Fruit fly (Drosophila melanogaster) whole organism, prepupa: Measurements from ENCODE around the gene Ptp10D.

ENCODE experiments used
- Blimp-1 ChIP-seq: fragments of 200-800 bp; sonication (Bioruptor generic); optimal IDR thresholded peaks from 3 replicates; lab custom pipeline; 2017; ENCODE audit warnings: missing biosample characterization, missing genetic modification characterization, mild to moderate bottlenecking, moderate library complexity, missing genetic modification reagents
- CG10631 ChIP-seq: fragments of 200-800 bp; sonication (Bioruptor generic); optimal IDR thresholded peaks from 2 replicates; lab custom pipeline; 2016; ENCODE audit warnings: missing biosample characterization, missing genetic modification characterization
- CG10669 ChIP-seq: fragments of 200-800 bp; sonication (Bioruptor generic); optimal IDR thresholded peaks from 3 replicates; lab custom pipeline; 2018; ENCODE audit warnings: missing biosample characterization, mild to moderate bottlenecking, missing genetic modification characterization, moderate library complexity
- CG11294 ChIP-seq: fragments of 200-800 bp; sonication (Bioruptor generic); IDR thresholded peaks from 2 replicates; pipeline ENCODE4 v1.3.6; 2022; ENCODE audit warnings: missing biosample characterization, missing genetic modification characterization
- CG11762 ChIP-seq: fragments of 200-800 bp; sonication (Bioruptor generic); optimal IDR thresholded peaks from 3 replicates; lab custom pipeline; 2016; ENCODE audit warnings: missing biosample characterization, missing genetic modification characterization; ENCODE audit not compliant: insufficient read depth
- CG11902 ChIP-seq: fragments of 200-800 bp; sonication (Bioruptor generic); optimal IDR thresholded peaks from 3 replicates; lab custom pipeline; 2016; ENCODE audit warnings: missing biosample characterization, missing genetic modification characterization
- CG1621 ChIP-seq: fragments of 200-800 bp; sonication (Bioruptor generic); optimal IDR thresholded peaks from 3 replicates; lab custom pipeline; 2018; ENCODE audit warnings: missing biosample characterization, mild to moderate bottlenecking, missing genetic modification characterization
- CG16779 ChIP-seq: fragments of 200-800 bp; sonication (Bioruptor generic); optimal IDR thresholded peaks from 3 replicates; lab custom pipeline; 2017; ENCODE audit warnings: missing biosample characterization, mild to moderate bottlenecking, missing genetic modification characterization
- CG3032 ChIP-seq: fragments of 200-800 bp; optimal IDR thresholded peaks from 2 replicates; lab custom pipeline; 2019; ENCODE audit warnings: missing biosample characterization, mild to moderate bottlenecking, missing genetic modification characterization, moderate library complexity
- CG31627 ChIP-seq: fragments of 200-800 bp; sonication (Bioruptor generic); optimal IDR thresholded peaks from 3 replicates; lab custom pipeline; 2016; ENCODE audit warnings: missing biosample characterization, missing genetic modification characterization
- CG32006 ChIP-seq: fragments of 200-800 bp; sonication (Bioruptor generic); optimal IDR thresholded peaks from 3 replicates; lab custom pipeline; 2017; ENCODE audit warnings: missing biosample characterization, mild to moderate bottlenecking, missing genetic modification characterization
- CG34406 ChIP-seq: fragments of 200-800 bp; sonication (Bioruptor generic); optimal IDR thresholded peaks from 3 replicates; lab custom pipeline; 2016; ENCODE audit warnings: missing biosample characterization, missing genetic modification characterization
- CG3919 ChIP-seq: fragments of 200-800 bp; sonication (Bioruptor generic); optimal IDR thresholded peaks from 3 replicates; lab custom pipeline; 2016; ENCODE audit warnings: missing biosample characterization, missing genetic modification characterization
- CG4318 ChIP-seq: fragments of 200-800 bp; sonication (Bioruptor generic); optimal IDR thresholded peaks from 3 replicates; lab custom pipeline; 2017; ENCODE audit warnings: missing biosample characterization, mild to moderate bottlenecking, missing genetic modification characterization
- CG6163 ChIP-seq: fragments of 200-800 bp; sonication (Bioruptor generic); IDR thresholded peaks from 3 replicates; pipeline ENCODE4 v1.3.6; 2022; ENCODE audit warnings: missing biosample characterization, missing genetic modification characterization
- CG6792 ChIP-seq: fragments of 200-800 bp; sonication (Bioruptor generic); optimal IDR thresholded peaks from 3 replicates; lab custom pipeline; 2016; ENCODE audit warnings: missing biosample characterization, missing genetic modification characterization
- CG6808 ChIP-seq: fragments of 200-800 bp; sonication (Bioruptor generic); optimal IDR thresholded peaks from 3 replicates; lab custom pipeline; 2017; ENCODE audit warnings: missing biosample characterization, missing genetic modification characterization, mild to moderate bottlenecking, moderate library complexity, missing genetic modification reagents
- CG6854 ChIP-seq: fragments of 200-800 bp; sonication (Bioruptor generic); optimal IDR thresholded peaks from 2 replicates; lab custom pipeline; 2017; ENCODE audit warnings: missing biosample characterization, mild to moderate bottlenecking, missing genetic modification characterization
- CG7368 ChIP-seq: fragments of 200-800 bp; sonication (Bioruptor generic); optimal IDR thresholded peaks from 3 replicates; lab custom pipeline; 2016; ENCODE audit warnings: missing biosample characterization, missing genetic modification characterization
- CG8119 ChIP-seq: fragments of 200-800 bp; sonication (Bioruptor generic); IDR thresholded peaks from 3 replicates; pipeline ENCODE4 v1.3.6; 2022; ENCODE audit warnings: missing biosample characterization, missing genetic modification characterization
- CG8319 ChIP-seq: fragments of 200-800 bp; sonication (Bioruptor generic); optimal IDR thresholded peaks from 3 replicates; lab custom pipeline; 2016; ENCODE audit warnings: missing biosample characterization, missing genetic modification characterization
- CG8632 ChIP-seq: fragments of 200-800 bp; sonication (Bioruptor generic); optimal IDR thresholded peaks from 3 replicates; lab custom pipeline; 2016; ENCODE audit warnings: missing biosample characterization, missing genetic modification characterization
- Eip75B ChIP-seq: fragments of 200-800 bp; sonication (Bioruptor generic); optimal IDR thresholded peaks from 3 replicates; lab custom pipeline; 2016; ENCODE audit warnings: missing biosample characterization, missing genetic modification characterization
- Eip93F ChIP-seq: fragments of 200-800 bp; sonication (Bioruptor generic); optimal IDR thresholded peaks from 2 replicates; lab custom pipeline; 2016; ENCODE audit warnings: missing biosample characterization, mild to moderate bottlenecking, missing genetic modification characterization
- Ets96B ChIP-seq: fragments of 200-800 bp; optimal IDR thresholded peaks from 2 replicates; lab custom pipeline; 2019; ENCODE audit warnings: missing biosample characterization, mild to moderate bottlenecking, missing genetic modification characterization, moderate library complexity
- Gug ChIP-seq: fragments of 200-800 bp; sonication (Bioruptor generic); IDR thresholded peaks from 2 replicates; pipeline ENCODE4 v1.3.6; 2022; ENCODE audit warnings: missing biosample characterization, missing genetic modification characterization
- Hr38 ChIP-seq: sonication (Bioruptor generic); optimal IDR thresholded peaks from 2 replicates; lab custom pipeline; 2016; ENCODE audit warnings: missing biosample characterization, missing genetic modification characterization
- Hr39 ChIP-seq: fragments of 200-800 bp; sonication (Bioruptor generic); optimal IDR thresholded peaks from 2 replicates; lab custom pipeline; 2016; ENCODE audit warnings: missing biosample characterization, missing genetic modification characterization
- Hr4 ChIP-seq: fragments of 200-800 bp; sonication (Bioruptor generic); optimal IDR thresholded peaks from 3 replicates; lab custom pipeline; 2016; ENCODE audit warnings: missing biosample characterization, missing genetic modification characterization
- Lpt ChIP-seq: fragments of 200-800 bp; sonication (Bioruptor generic); optimal IDR thresholded peaks from 3 replicates; lab custom pipeline; 2016; ENCODE audit warnings: missing biosample characterization, missing genetic modification characterization
- Met ChIP-seq: fragments of 200-800 bp; sonication (Bioruptor generic); optimal IDR thresholded peaks from 3 replicates; lab custom pipeline; 2016; ENCODE audit warnings: missing biosample characterization, missing genetic modification characterization
- OdsH ChIP-seq: fragments of 200-800 bp; sonication (Bioruptor generic); optimal IDR thresholded peaks from 3 replicates; lab custom pipeline; 2016; ENCODE audit warnings: missing biosample characterization, missing genetic modification characterization
- Smox ChIP-seq: fragments of 200-800 bp; sonication (Bioruptor generic); optimal IDR thresholded peaks from 3 replicates; lab custom pipeline; 2016; ENCODE audit warnings: missing biosample characterization, missing genetic modification characterization
- Sox102F ChIP-seq: fragments of 200-800 bp; sonication (Bioruptor generic); optimal IDR thresholded peaks from 2 replicates; lab custom pipeline; 2016; ENCODE audit warnings: missing biosample characterization, mild to moderate bottlenecking, missing genetic modification characterization
- Sox15 ChIP-seq: fragments of 200-800 bp; sonication (Bioruptor generic); optimal IDR thresholded peaks from 3 replicates; lab custom pipeline; 2016; ENCODE audit warnings: missing biosample characterization, missing genetic modification characterization
- achi ChIP-seq: fragments of 200-800 bp; sonication (Bioruptor generic); optimal IDR thresholded peaks from 3 replicates; lab custom pipeline; 2016; ENCODE audit warnings: missing biosample characterization, missing genetic modification characterization
- acj6 ChIP-seq: fragments of 200-800 bp; sonication (Bioruptor generic); optimal IDR thresholded peaks from 3 replicates; lab custom pipeline; 2016; ENCODE audit warnings: missing biosample characterization, missing genetic modification characterization
- dac ChIP-seq: fragments of 200-800 bp; sonication (Bioruptor generic); optimal IDR thresholded peaks from 2 replicates; lab custom pipeline; 2017; ENCODE audit warnings: missing biosample characterization, mild to moderate bottlenecking, missing genetic modification characterization
- dsx ChIP-seq: fragments of 200-800 bp; optimal IDR thresholded peaks from 3 replicates; lab custom pipeline; 2019; ENCODE audit warnings: missing biosample characterization, mild to moderate bottlenecking, missing genetic modification characterization, moderate library complexity; ENCODE audit not compliant: poor library complexity, severe bottlenecking
- eg ChIP-seq: fragments of 200-800 bp; sonication (Bioruptor generic); IDR thresholded peaks from 3 replicates; pipeline ENCODE4 v1.3.6; 2022; ENCODE audit warnings: missing biosample characterization, missing genetic modification characterization
- esn ChIP-seq: fragments of 200-800 bp; sonication (Bioruptor generic); optimal IDR thresholded peaks from 2 replicates; lab custom pipeline; 2016; ENCODE audit warnings: missing biosample characterization, mild to moderate bottlenecking, missing genetic modification characterization, moderate library complexity
- fd59A ChIP-seq: fragments of 200-800 bp; sonication (Bioruptor generic); optimal IDR thresholded peaks from 2 replicates; lab custom pipeline; 2017; ENCODE audit warnings: missing biosample characterization, mild to moderate bottlenecking, missing genetic modification characterization, missing genetic modification reagents
- fd85E ChIP-seq: fragments of 200-800 bp; sonication (Bioruptor generic); optimal IDR thresholded peaks from 3 replicates; lab custom pipeline; 2016; ENCODE audit warnings: missing biosample characterization, missing genetic modification characterization
- lz ChIP-seq: fragments of 200-800 bp; sonication (Bioruptor generic); optimal IDR thresholded peaks from 3 replicates; lab custom pipeline; 2016; ENCODE audit warnings: missing biosample characterization, missing genetic modification characterization
- spab ChIP-seq: fragments of 200-800 bp; sonication (Bioruptor generic); optimal IDR thresholded peaks from 2 replicates; lab custom pipeline; 2017; ENCODE audit warnings: missing biosample characterization, mild to moderate bottlenecking, missing genetic modification characterization, missing genetic modification reagents
- ss ChIP-seq, 2 experiments: fragments of 200-800 bp; sonication (Bioruptor generic); optimal IDR thresholded peaks; 2 replicates in 1 of 2; 3 replicates in 1 of 2; lab custom pipeline; 2017 to 2018; ENCODE audit warnings: mild to moderate bottlenecking in 2 of 2, missing biosample characterization in 2 of 2, missing genetic modification characterization in 2 of 2, moderate library complexity in 1 of 2
- vri ChIP-seq: fragments of 200-800 bp; sonication (Bioruptor generic); optimal IDR thresholded peaks from 3 replicates; lab custom pipeline; 2016; ENCODE audit warnings: missing biosample characterization, mild to moderate bottlenecking, missing genetic modification characterization

Ptp10D gene

dm6 chrX:11684462-11684861 lies 62.6 kb downstream of the Ptp10D start (continued):
- TF ChIP-seq ss (GFP tag; optimal IDR thresholded peaks at IDR 0.05; lab: Kevin White, UChicago): peak; percentile 21 to 62
- TF ChIP-seq CG6854 (GFP tag; lab: Kevin White, UChicago): peak; percentile 11
- TF ChIP-seq esn: peak; percentile 34
- peak; percentile 60; the same call in 2 of the 3 replicates for TF ChIP-seq CG8119
- peak; percentile 24 for TF ChIP-seq CG3032 (tag; lab: Kevin White, UChicago)
- peak; percentile 30 for TF ChIP-seq Smox (GFP tag; lab: Kevin White, UChicago)
- TF ChIP-seq Gug (GFP tag; lab: Robert Waterston, UW): no peak
- TF ChIP-seq Hr38 (GFP tag; lab: Kevin White, UChicago): no peak
- TF ChIP-seq CG1621 (tag; lab: Kevin White, UChicago): peak; percentile 34
- peak; percentile 39 for TF ChIP-seq CG6808
- peak; percentile 80 for TF ChIP-seq CG6163 (GFP tag; lab: Robert Waterston, UW)
- peak; percentile 84 for TF ChIP-seq Eip93F (GFP tag; lab: Kevin White, UChicago)
- no peak for TF ChIP-seq fd85E
- TF ChIP-seq CG31627 (GFP tag; lab: Kevin White, UChicago): peak; percentile 5
- no peak for TF ChIP-seq Hr4 (GFP tag; lab: Kevin White, UChicago)
- no peak for TF ChIP-seq CG11902 (GFP tag; lab: Kevin White, UChicago)

dm6 chrX:11685918-11686640 lies 64.3 kb downstream of the Ptp10D start:
- TF ChIP-seq Hr39 (GFP tag; lab: Kevin White, UChicago) (peak; percentile 67), achi (GFP tag; lab: Kevin White, UChicago) (peak; percentile 83), CG7368 (GFP tag; lab: Kevin White, UChicago) (peak; percentile 68), CG11294 (GFP tag; lab: Robert Waterston, UW) (no peak), CG16779 (tag; lab: Kevin White, UChicago) (peak; percentile 55), spab (GFP tag; lab: Kevin White, UChicago) (peak; percentile 81), CG10631 (GFP tag; lab: Kevin White, UChicago) (peak; percentile 90), fd59A (peak; percentile 87), dsx (GFP tag; lab: Kevin White, UChicago) (peak; percentile 79), Met (no peak), CG6792 (GFP tag; lab: Kevin White, UChicago) (peak; percentile 79), Lpt (GFP tag; lab: Kevin White, UChicago) (peak; percentile 67), Sox102F (GFP tag; lab: Kevin White, UChicago) (peak; percentile 70), esn (peak; percentile 86), CG11762 (GFP tag; lab: Kevin White, UChicago) (peak; percentile 56), Eip75B (peak; percentile 69), CG3919 (peak; percentile 68), OdsH (GFP tag; lab: Kevin White, UChicago) (peak; percentile 82), Sox15 (GFP tag; lab: Kevin White, UChicago) (peak; percentile 54), CG34406 (peak; percentile 81), ss (GFP tag; optimal IDR thresholded peaks at IDR 0.05; lab: Kevin White, UChicago) (peak; percentile 64 to 89), Blimp-1 (peak; percentile 29), vri (GFP tag; lab: Kevin White, UChicago) (peak; percentile 68), CG8319 (GFP tag; lab: Kevin White, UChicago) (peak; percentile 65), CG11902 (GFP tag; lab: Kevin White, UChicago) (peak; percentile 55), acj6 (GFP tag; lab: Kevin White, UChicago) (peak; percentile 81), CG10669 (GFP tag; lab: Kevin White, UChicago) (peak; percentile 86), CG1621 (tag; lab: Kevin White, UChicago) (peak; percentile 52), Hr4 (GFP tag; lab: Kevin White, UChicago) (peak; percentile 22), CG8632 (GFP tag; lab: Kevin White, UChicago) (peak; percentile 71), Ets96B (tag; lab: Kevin White, UChicago) (peak; percentile 87), CG6163 (GFP tag; lab: Robert Waterston, UW) (peak; percentile 53; the same call in 1 of the 3 replicates), fd85E (no peak), eg (GFP tag; lab: Robert Waterston, UW) (no peak), dac (GFP tag; lab: Kevin White, UChicago) (no peak), lz (peak; percentile 77), CG32006 (GFP tag; lab: Kevin White, UChicago) (peak; percentile 76), CG4318 (GFP tag; lab: Kevin White, UChicago) (peak; percentile 43)
